Worm (Caenorhabditis elegans): ENCODE measurements around the gene efl-3.

The efl-3 gene

ce11 chrII:8464448-8464898 is 52.0 kb downstream of the efl-3 start, which contains the start of gene fars-3:
Gene fars-3 (plus strand): TSS chrII:8464848.
- no peak for TF ChIP-seq nhr-23 (tag; optimal IDR thresholded peaks at IDR 0.05)
- no peak for TF ChIP-seq nhr-237 (tag; optimal IDR thresholded peaks at IDR 0.05)
- no peak for TF ChIP-seq snpc-4 (tag; optimal IDR thresholded peaks at IDR 0.05)
- TF ChIP-seq peb-1 (tag; optimal IDR thresholded peaks at IDR 0.05), result no peak
- TF ChIP-seq gmeb-1 (tag; optimal IDR thresholded peaks at IDR 0.05), result no peak
- TF ChIP-seq sma-9 (GFP tag; optimal IDR thresholded peaks at IDR 0.05), result no peak
- TF ChIP-seq sma-9 (tag; optimal IDR thresholded peaks at IDR 0.05), result no peak
- no peak for TF ChIP-seq skn-1 (tag; optimal IDR thresholded peaks at IDR 0.05)
- TF ChIP-seq sem-4 (tag; optimal IDR thresholded peaks at IDR 0.05), result no peak
- TF ChIP-seq ama-1 (optimal IDR thresholded peaks at IDR 0.05), result peak; percentile 26
- no peak for TF ChIP-seq mbf-1 (tag; optimal IDR thresholded peaks at IDR 0.05)
- no peak for TF ChIP-seq nhr-12 (tag; optimal IDR thresholded peaks at IDR 0.05)
- peak in 1 of 2 experiments; percentile 49 for TF ChIP-seq lsy-2 (tag; optimal IDR thresholded peaks at IDR 0.05)
- no peak for TF ChIP-seq lin-39 (tag; optimal IDR thresholded peaks at IDR 0.05)
- TF ChIP-seq ceh-82 (tag; optimal IDR thresholded peaks at IDR 0.05), result no peak
- peak; percentile 39 for TF ChIP-seq C34F6.9 (tag; optimal IDR thresholded peaks at IDR 0.05)
- TF ChIP-seq ZK546.5 (tag; optimal IDR thresholded peaks at IDR 0.05), result no peak
- TF ChIP-seq blmp-1 (tag; optimal IDR thresholded peaks at IDR 0.05; ENCODE audit: insufficient read depth), result no peak
- no peak for TF ChIP-seq fos-1 (tag; optimal IDR thresholded peaks at IDR 0.05)
- no peak for TF ChIP-seq lin-13 (GFP tag; optimal IDR thresholded peaks at IDR 0.05)
- no peak for TF ChIP-seq alr-1 (tag; optimal IDR thresholded peaks at IDR 0.05)
- TF ChIP-seq crh-2 (tag; optimal IDR thresholded peaks at IDR 0.05), result no peak
- no peak for TF ChIP-seq elt-1 (tag; optimal IDR thresholded peaks at IDR 0.05)
- TF ChIP-seq unc-39 (tag; optimal IDR thresholded peaks at IDR 0.05), result no peak
